Worm (Caenorhabditis elegans): ENCODE data around the gene Y24D9A.6.

The Y24D9A.6 gene

DNA sequence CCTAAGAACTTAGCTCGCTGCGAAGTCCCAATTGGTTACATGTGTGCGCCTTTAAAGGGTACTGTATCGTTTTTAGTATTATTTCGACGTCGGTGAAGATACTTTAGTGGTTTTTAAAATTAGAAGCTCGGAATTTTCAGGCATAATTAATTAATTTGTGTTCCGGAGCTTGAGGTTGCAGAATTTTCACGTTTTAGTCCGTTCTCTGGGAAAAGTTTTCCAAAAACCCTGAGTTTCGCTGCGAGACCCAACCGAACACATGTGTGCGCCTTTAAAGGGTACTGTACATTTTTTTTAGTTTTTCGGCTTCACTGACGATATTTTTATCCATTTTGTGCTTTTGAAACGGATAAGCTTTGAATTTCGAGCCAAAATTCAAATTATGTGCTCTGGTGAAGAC lies 6.7 kb downstream of the Y24D9A.6 start (continued):
- TF ChIP-seq him-1 (tag; optimal IDR thresholded peaks at IDR 0.05) = peak; percentile 15
- peak; percentile 41; the same call in 1 of the 2 replicates for TF ChIP-seq Y53G8AR.9 (GFP tag; conservative IDR thresholded peaks at IDR 0.05)
- peak; percentile 69 for TF ChIP-seq madf-8 (GFP tag; conservative IDR thresholded peaks at IDR 0.05)
- TF ChIP-seq let-526 (GFP tag; IDR thresholded peaks at IDR 0.05) = no peak
- peak; percentile 41 for TF ChIP-seq hmg-1.2 (GFP tag; IDR thresholded peaks at IDR 0.05)
- no peak for TF ChIP-seq gei-17 (GFP tag; optimal IDR thresholded peaks at IDR 0.05)
- peak; percentile 29; the same call in 1 of the 2 replicates for TF ChIP-seq B0336.3 (GFP tag; IDR thresholded peaks at IDR 0.05)
- TF ChIP-seq snpc-4 (GFP tag; optimal IDR thresholded peaks at IDR 0.05) = peak; percentile 6
- TF ChIP-seq snpc-4 (tag; optimal IDR thresholded peaks at IDR 0.05) = peak in 1 of 4 experiments; percentile 56
- peak; percentile 54 for TF ChIP-seq F49E8.2 (tag; optimal IDR thresholded peaks at IDR 0.05; ENCODE audit: insufficient read depth)
- 0 out of 2 replicates have a peak, but pooled peaks have one; percentile 22 for TF ChIP-seq attf-6 (GFP tag; IDR thresholded peaks at IDR 0.05)
- TF ChIP-seq nfya-2 (GFP tag; IDR thresholded peaks at IDR 0.05) = no peak
- TF ChIP-seq tbx-9 (tag; optimal IDR thresholded peaks at IDR 0.05; ENCODE audit: borderline replicate concordance) = no peak
- 0 out of 2 replicates have a peak, but pooled peaks have one; percentile 5 for TF ChIP-seq B0019.2 (GFP tag; conservative IDR thresholded peaks at IDR 0.05)
- peak; percentile 37 for TF ChIP-seq snpc-1.3 (tag; optimal IDR thresholded peaks at IDR 0.05; ENCODE audit: insufficient read depth)
- TF ChIP-seq Y95B8A.8 (GFP tag; IDR thresholded peaks at IDR 0.05) = peak; percentile 71; the same call in 1 of the 2 replicates
- peak; percentile 75; the same call in 1 of the 2 replicates for TF ChIP-seq madf-3 (GFP tag; IDR thresholded peaks at IDR 0.05)
- TF ChIP-seq madf-6 (GFP tag; IDR thresholded peaks at IDR 0.05) = peak; percentile 89
- TF ChIP-seq nhr-120 (GFP tag; IDR thresholded peaks at IDR 0.05) = no peak
- peak; percentile 94 for TF ChIP-seq F33H1.4 (GFP tag; IDR thresholded peaks at IDR 0.05)
- TF ChIP-seq ekl-4 (GFP tag; IDR thresholded peaks at IDR 0.05) = peak; percentile 60; the same call in 1 of the 2 replicates
- peak; percentile 17 for TF ChIP-seq tbp1 (GFP tag; optimal IDR thresholded peaks at IDR 0.05)
- peak; percentile 27 for TF ChIP-seq lin-54 (GFP tag; optimal IDR thresholded peaks at IDR 0.05)
- TF ChIP-seq die-1 (tag; optimal IDR thresholded peaks at IDR 0.05) = no peak
- 0 out of 2 replicates have a peak, but pooled peaks have one; percentile 18 for TF ChIP-seq aptf-2 (GFP tag; conservative IDR thresholded peaks at IDR 0.05)

DNA sequence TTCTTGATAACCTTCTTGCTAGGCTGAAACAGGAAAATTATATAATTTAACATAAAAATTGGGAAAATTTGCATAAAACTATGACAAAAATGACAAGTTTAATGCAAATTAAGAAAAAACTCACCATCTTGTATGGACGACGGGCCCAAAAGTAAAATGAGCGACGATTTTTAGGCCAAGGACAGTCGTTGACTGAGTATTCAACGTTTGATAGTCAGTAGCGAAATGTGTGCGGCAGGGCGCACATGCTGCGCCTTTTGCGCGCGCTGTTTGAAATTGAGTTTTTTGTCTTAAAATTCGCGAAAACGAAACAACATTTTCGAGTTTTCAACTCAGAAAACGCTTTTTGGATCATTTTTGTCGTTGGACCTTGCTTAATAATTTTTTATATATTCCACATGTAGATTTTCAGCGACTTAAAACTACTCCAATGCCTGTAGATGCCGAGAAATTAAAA lies 9.7 kb downstream of the Y24D9A.6 start, which contains the start of the genes rpl-7A and set-21:
rpl-7A (minus strand) TSS at position 153 of the 457 bp plus-strand sequence.
set-21 (plus strand) TSS at position 407 of the 457 bp plus-strand sequence.
- TF ChIP-seq attf-5 (GFP tag; optimal IDR thresholded peaks at IDR 0.05) (peak; percentile 99), chd-7 (tag; optimal IDR thresholded peaks at IDR 0.05) (peak; percentile 72), him-1 (tag; optimal IDR thresholded peaks at IDR 0.05) (peak; percentile 87), unc-62 (GFP tag; optimal IDR thresholded peaks at IDR 0.05) (no peak), madf-10 (tag; optimal IDR thresholded peaks at IDR 0.05) (peak; percentile 76), ztf-3 (GFP tag; optimal IDR thresholded peaks at IDR 0.05) (no peak), repo-1 (tag; optimal IDR thresholded peaks at IDR 0.05) (peak; percentile 80), lin-35 (GFP tag; optimal IDR thresholded peaks at IDR 0.05) (peak; percentile 63 to 97 (median 81)), aptf-2 (GFP tag; conservative IDR thresholded peaks at IDR 0.05) (peak; percentile 88), ztf-22 (GFP tag; optimal IDR thresholded peaks at IDR 0.05) (peak; percentile 47), snpc-1.1 (tag; optimal IDR thresholded peaks at IDR 0.05; ENCODE audit: insufficient read depth) (no peak), tbx-9 (tag; optimal IDR thresholded peaks at IDR 0.05; ENCODE audit: borderline replicate concordance) (no peak), fkh-3 (tag; optimal IDR thresholded peaks at IDR 0.05) (no peak), nhr-27 (tag; optimal IDR thresholded peaks at IDR 0.05) (no peak), ztf-28 (GFP tag; IDR thresholded peaks at IDR 0.05) (peak; percentile 97), nfya-1 (tag; optimal IDR thresholded peaks at IDR 0.05; ENCODE audit: borderline replicate concordance, insufficient read depth) (no peak), mel-28 (tag; optimal IDR thresholded peaks at IDR 0.05; ENCODE audit: borderline replicate concordance) (peak; percentile 24), atf-7 (tag; optimal IDR thresholded peaks at IDR 0.05) (peak; percentile 85), die-1 (tag; optimal IDR thresholded peaks at IDR 0.05) (no peak), F22D6.2 (tag; optimal IDR thresholded peaks at IDR 0.05) (peak; percentile 75), ama-1 (optimal IDR thresholded peaks at IDR 0.05) (no peak), ama-1 (GFP tag; optimal IDR thresholded peaks at IDR 0.05) (no peak), hlh-26 (GFP tag; conservative IDR thresholded peaks at IDR 0.05) (no peak), nfya-2 (GFP tag; IDR thresholded peaks at IDR 0.05) (0 out of 2 replicates have a peak, but pooled peaks have one; percentile 66), ceh-100 (GFP tag; IDR thresholded peaks at IDR 0.05) (peak; percentile 92), F33H1.4 (GFP tag; IDR thresholded peaks at IDR 0.05) (peak; percentile 96), bed-1 (GFP tag; IDR thresholded peaks at IDR 0.05) (peak; percentile 65; the same call in 1 of the 2 replicates)
